Fruit fly (Drosophila melanogaster) whole organism, wandering third instar larva: Measurements from ENCODE around the gene Tace.

ENCODE experiments used
- Abd-B ChIP-seq: fragments of >200 bp; optimal IDR thresholded peaks from 2 replicates; lab custom pipeline; 2017; ENCODE audit warnings: missing biosample characterization, missing genetic modification characterization
- Dif ChIP-seq: fragments of 200-275, 200-300 bp; sonication (Bioruptor generic); optimal IDR thresholded peaks from 2 replicates; lab custom pipeline; 2018; ENCODE audit warnings: missing biosample characterization, missing genetic modification characterization; ENCODE audit not compliant: partially characterized antibody
- OdsH ChIP-seq: fragments of 200-800 bp; sonication (Bioruptor generic); optimal IDR thresholded peaks from 2 replicates; lab custom pipeline; 2016; ENCODE audit warnings: missing biosample characterization, mild to moderate bottlenecking, missing genetic modification characterization
- br ChIP-seq: fragments of 200-800 bp; sonication (Bioruptor generic); optimal IDR thresholded peaks from 2 replicates; lab custom pipeline; 2016; ENCODE audit warnings: missing biosample characterization, missing genetic modification characterization
- dl ChIP-seq, 2 experiments: fragments of 175-275, 200-275 bp in 1 of 2; fragments of 200-275 bp in 1 of 2; sonication (Bioruptor generic); optimal IDR thresholded peaks; lab custom pipeline; 2018; ENCODE audit warnings: mild to moderate bottlenecking in 2 of 2, missing biosample characterization in 2 of 2, missing genetic modification characterization in 2 of 2, moderate library complexity in 2 of 2; ENCODE audit not compliant: partially characterized antibody in 2 of 2, insufficient read depth in 1 of 2
- dmrt93B ChIP-seq: fragments of 200-800 bp; sonication (Bioruptor generic); optimal IDR thresholded peaks from 2 replicates; lab custom pipeline; 2018; ENCODE audit warnings: missing biosample characterization, mild to moderate bottlenecking, missing genetic modification characterization
- ey ChIP-seq: fragments of 200-800 bp; sonication (Bioruptor generic); optimal IDR thresholded peaks from 2 replicates; lab custom pipeline; 2016; ENCODE audit warnings: missing biosample characterization, missing genetic modification characterization
- fru ChIP-seq: fragments of 200-800 bp; sonication (Bioruptor generic); optimal IDR thresholded peaks from 3 replicates; lab custom pipeline; 2016; ENCODE audit warnings: missing biosample characterization, mild to moderate bottlenecking, missing genetic modification characterization
- h ChIP-seq: fragments of 200-800 bp; sonication (Bioruptor generic); optimal IDR thresholded peaks from 3 replicates; lab custom pipeline; 2016; ENCODE audit warnings: missing biosample characterization, mild to moderate bottlenecking, missing genetic modification characterization
- pan ChIP-seq: fragments of >200 bp; optimal IDR thresholded peaks from 2 replicates; lab custom pipeline; 2017
- usp ChIP-seq: fragments of >200 bp; optimal IDR thresholded peaks from 2 replicates; lab custom pipeline; 2017; ENCODE audit warnings: missing biosample characterization, missing genetic modification characterization

dm6 chr3R:29999495-29999894, 835 bp upstream of the Tace start, which contains the start of gene CG34298:
- TF ChIP-seq usp (GFP tag; lab: Kevin White, UChicago) (no peak), fru (GFP tag; lab: Kevin White, UChicago) (no peak), h (no peak), Dif (GFP tag; lab: Kevin White, UChicago) (no peak), Abd-B (GFP tag; lab: Kevin White, UChicago) (no peak), dl (GFP tag; optimal IDR thresholded peaks at IDR 0.05; lab: Kevin White, UChicago; ENCODE audit: insufficient read depth in 1 of 2, partially characterized antibody in 2 of 2) (no peak), pan (no peak), dmrt93B (no peak), OdsH (GFP tag; lab: Kevin White, UChicago) (no peak), br (GFP tag; lab: Kevin White, UChicago) (no peak), ey (GFP tag; lab: Kevin White, UChicago) (no peak)
